Worm (Caenorhabditis elegans): ENCODE data around the gene C36A4.10.

The C36A4.10 gene

ce11 chrIII:3820134-3820533 lies 11.1 kb downstream of the C36A4.10 start (continued):
- TF ChIP-seq hlh-30 (tag; optimal IDR thresholded peaks at IDR 0.05; ENCODE audit: insufficient read depth), result peak; percentile 93
- TF ChIP-seq Y5F2A.4 (GFP tag; optimal IDR thresholded peaks at IDR 0.05), result no peak
- TF ChIP-seq hlh-11 (tag; optimal IDR thresholded peaks at IDR 0.05), result peak; percentile 91
- TF ChIP-seq nhr-77 (tag; optimal IDR thresholded peaks at IDR 0.05), result peak; percentile 77
- no peak for TF ChIP-seq nhr-42 (GFP tag; IDR thresholded peaks at IDR 0.05)
- TF ChIP-seq rbr-2 (tag; optimal IDR thresholded peaks at IDR 0.05), result peak; percentile 50
- peak; percentile 67 for TF ChIP-seq T26A8.4 (GFP tag; IDR thresholded peaks at IDR 0.05)
- TF ChIP-seq cey-2 (tag; optimal IDR thresholded peaks at IDR 0.05; ENCODE audit: borderline replicate concordance, insufficient read depth), result no peak
- peak; percentile 9; the same call in 1 of the 2 replicates for TF ChIP-seq ctbp-1 (GFP tag; IDR thresholded peaks at IDR 0.05)
- no peak for TF ChIP-seq ama-1 (optimal IDR thresholded peaks at IDR 0.05)
- TF ChIP-seq lin-1 (GFP tag; IDR thresholded peaks at IDR 0.05), result no peak
- TF ChIP-seq set-16 (GFP tag; IDR thresholded peaks at IDR 0.05), result peak; percentile 31; the same call in 1 of the 2 replicates
- no peak for TF ChIP-seq nhr-111 (GFP tag; optimal IDR thresholded peaks at IDR 0.05)
- TF ChIP-seq F49E8.2 (tag; optimal IDR thresholded peaks at IDR 0.05; ENCODE audit: borderline replicate concordance), result no peak
- TF ChIP-seq lin-38 (GFP tag; IDR thresholded peaks at IDR 0.05), result no peak
- peak; percentile 78 for TF ChIP-seq egl-43 (GFP tag; IDR thresholded peaks at IDR 0.05)
- TF ChIP-seq dmd-8 (GFP tag; IDR thresholded peaks at IDR 0.05), result no peak
- no peak for TF ChIP-seq ceh-44 (GFP tag; IDR thresholded peaks at IDR 0.05)
- peak; percentile 46 for TF ChIP-seq dpl-1 (GFP tag; optimal IDR thresholded peaks at IDR 0.05)
- peak; percentile 61 for TF ChIP-seq aha-1 (tag)
- no peak for TF ChIP-seq nhr-237 (tag; optimal IDR thresholded peaks at IDR 0.05)
- peak in 1 of 2 experiments; percentile 75 for TF ChIP-seq lsy-2 (tag; optimal IDR thresholded peaks at IDR 0.05)
- TF ChIP-seq nhr-48 (tag; optimal IDR thresholded peaks at IDR 0.05), result peak; percentile 46
- TF ChIP-seq ceh-20 (GFP tag; IDR thresholded peaks at IDR 0.05), result 0 out of 2 replicates have a peak, but pooled peaks have one; percentile 10
- no peak for TF ChIP-seq D1046.2 (GFP tag; IDR thresholded peaks at IDR 0.05)
- no peak for TF ChIP-seq F44E2.7 (GFP tag; IDR thresholded peaks at IDR 0.05)
- no peak for TF ChIP-seq tra-1 (GFP tag; IDR thresholded peaks at IDR 0.05)
- TF ChIP-seq ceh-28 (tag; optimal IDR thresholded peaks at IDR 0.05), result no peak
- no peak for TF ChIP-seq lin-15B (tag; optimal IDR thresholded peaks at IDR 0.05)
- peak; percentile 11 for TF ChIP-seq nhr-102 (tag; optimal IDR thresholded peaks at IDR 0.05)
- no peak for TF ChIP-seq ZK337.2 (GFP tag; IDR thresholded peaks at IDR 0.05)
- no peak for TF ChIP-seq saeg-2 (GFP tag; IDR thresholded peaks at IDR 0.05)
- TF ChIP-seq gei-8 (GFP tag; optimal IDR thresholded peaks at IDR 0.05), result no peak
- TF ChIP-seq nhr-28 (tag; optimal IDR thresholded peaks at IDR 0.05), result peak; percentile 89

DNA sequence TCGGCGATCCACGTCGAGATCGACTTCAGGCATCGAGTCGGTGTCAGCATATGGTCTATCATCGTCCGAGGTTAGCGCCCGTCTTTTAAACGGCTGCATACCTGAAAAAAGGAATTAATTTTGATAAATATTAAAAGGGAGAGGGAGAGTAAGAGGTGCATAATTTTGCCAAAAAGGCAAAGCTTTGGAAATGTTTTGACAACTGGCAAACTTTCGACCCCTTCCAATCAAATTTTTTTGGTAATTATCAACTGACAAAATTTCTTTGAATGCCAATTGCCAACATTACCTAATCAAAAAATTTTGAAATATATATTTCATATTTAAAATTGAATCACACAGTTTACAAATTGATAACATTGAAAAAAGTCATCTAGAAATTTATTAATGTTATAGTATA lies 11.7 kb downstream of the C36A4.10 start, which contains the start of gene dpy-27:
TSS of gene dpy-27 (minus strand) at position 101 of the 400 bp plus-strand sequence.
- TF ChIP-seq ztf-7 (tag; optimal IDR thresholded peaks at IDR 0.05), result no peak
- no peak for TF ChIP-seq ama-1 (optimal IDR thresholded peaks at IDR 0.05)
- TF ChIP-seq spr-1 (tag; optimal IDR thresholded peaks at IDR 0.05), result no peak
- TF ChIP-seq mes-2 (tag; optimal IDR thresholded peaks at IDR 0.05; ENCODE audit: poor library complexity, severe bottlenecking), result no peak
- no peak for TF ChIP-seq aly-2 (tag; optimal IDR thresholded peaks at IDR 0.05)
- no peak for TF ChIP-seq daf-12 (tag; optimal IDR thresholded peaks at IDR 0.05)
- TF ChIP-seq nhr-10 (tag; optimal IDR thresholded peaks at IDR 0.05), result no peak
- TF ChIP-seq dmd-9 (GFP tag; IDR thresholded peaks at IDR 0.05), result no peak
- no peak for TF ChIP-seq dve-1 (tag; optimal IDR thresholded peaks at IDR 0.05; ENCODE audit: insufficient read depth)
